Fruit fly (Drosophila melanogaster) whole organism, wandering third instar larva: ENCODE data around the gene QC.
A peak's percentile ranks its signal among the peaks of the same experiment; 100 is the strongest.

Source experiments
- Abd-B ChIP-seq: fragments of >200 bp; optimal IDR thresholded peaks from 2 replicates; lab custom pipeline; 2017; ENCODE audit warnings: missing biosample characterization, missing genetic modification characterization
- CG32264 ChIP-seq: fragments of 200-800 bp; sonication (Bioruptor generic); optimal IDR thresholded peaks from 2 replicates; lab custom pipeline; 2016; ENCODE audit warnings: missing biosample characterization, missing genetic modification characterization
- CG9705 ChIP-seq: fragments of 200-800 bp; sonication (Bioruptor generic); optimal IDR thresholded peaks from 2 replicates; lab custom pipeline; 2018; ENCODE audit warnings: missing biosample characterization, mild to moderate bottlenecking, missing genetic modification characterization
- CrebA ChIP-seq: fragments of 200-800 bp; sonication (Bioruptor generic); optimal IDR thresholded peaks from 2 replicates; lab custom pipeline; 2016; ENCODE audit warnings: missing biosample characterization, mild to moderate bottlenecking, missing genetic modification characterization, borderline replicate concordance
- Dif ChIP-seq: fragments of 200-275, 200-300 bp; sonication (Bioruptor generic); optimal IDR thresholded peaks from 2 replicates; lab custom pipeline; 2018; ENCODE audit warnings: missing biosample characterization, missing genetic modification characterization; ENCODE audit not compliant: partially characterized antibody
- HLH106 ChIP-seq: fragments of 200-800 bp; optimal IDR thresholded peaks from 3 replicates; lab custom pipeline; 2019; ENCODE audit warnings: missing biosample characterization, mild to moderate bottlenecking, missing genetic modification characterization, moderate library complexity
- Hnf4 ChIP-seq: fragments of 200-800 bp; sonication (Bioruptor generic); optimal IDR thresholded peaks from 2 replicates; lab custom pipeline; 2016; ENCODE audit warnings: missing biosample characterization, mild to moderate bottlenecking, missing genetic modification characterization
- Hr78 ChIP-seq: fragments of >200 bp; optimal IDR thresholded peaks from 2 replicates; lab custom pipeline; 2017; ENCODE audit warnings: missing biosample characterization, missing genetic modification characterization
- Hr83 ChIP-seq: fragments of 200-300 bp; sonication (Bioruptor generic); optimal IDR thresholded peaks from 2 replicates; lab custom pipeline; 2016; ENCODE audit warnings: missing biosample characterization, mild to moderate bottlenecking, missing genetic modification characterization, moderate library complexity; ENCODE audit not compliant: poor library complexity, severe bottlenecking
- Jra ChIP-seq: sonication (Bioruptor generic); optimal IDR thresholded peaks from 2 replicates; lab custom pipeline; 2016; ENCODE audit warnings: missing biosample characterization, missing genetic modification characterization
- Mio ChIP-seq: sonication (Bioruptor generic); optimal IDR thresholded peaks from 2 replicates; lab custom pipeline; 2016; ENCODE audit warnings: missing biosample characterization, missing genetic modification characterization
- Myc ChIP-seq: fragments of >200 bp; optimal IDR thresholded peaks from 2 replicates; lab custom pipeline; 2017
- N ChIP-seq: fragments of >200 bp; optimal IDR thresholded peaks from 2 replicates; lab custom pipeline; 2018; ENCODE audit warnings: missing biosample characterization, missing external identifiers, missing genetic modification characterization
- OdsH ChIP-seq: fragments of 200-800 bp; sonication (Bioruptor generic); optimal IDR thresholded peaks from 2 replicates; lab custom pipeline; 2016; ENCODE audit warnings: missing biosample characterization, mild to moderate bottlenecking, missing genetic modification characterization
- Sp1 ChIP-seq: fragments of 200-800 bp; sonication (Bioruptor generic); optimal IDR thresholded peaks from 3 replicates; lab custom pipeline; 2019; ENCODE audit warnings: missing biosample characterization, mild to moderate bottlenecking, missing genetic modification characterization, moderate library complexity
- Vsx2 ChIP-seq: fragments of 200-300, 225-300 bp; sonication (Bioruptor generic); optimal IDR thresholded peaks from 2 replicates; lab custom pipeline; 2018; ENCODE audit warnings: missing biosample characterization, missing genetic modification characterization; ENCODE audit not compliant: partially characterized antibody
- br ChIP-seq: fragments of 200-800 bp; sonication (Bioruptor generic); optimal IDR thresholded peaks from 2 replicates; lab custom pipeline; 2016; ENCODE audit warnings: missing biosample characterization, missing genetic modification characterization
- brk ChIP-seq: fragments of 200-800 bp; sonication (Bioruptor generic); optimal IDR thresholded peaks from 2 replicates; lab custom pipeline; 2016; ENCODE audit warnings: missing biosample characterization, mild to moderate bottlenecking, missing genetic modification characterization
- dl ChIP-seq, 2 experiments: fragments of 175-275, 200-275 bp in 1 of 2; fragments of 200-275 bp in 1 of 2; sonication (Bioruptor generic); optimal IDR thresholded peaks; lab custom pipeline; 2018; ENCODE audit warnings: mild to moderate bottlenecking in 2 of 2, missing biosample characterization in 2 of 2, missing genetic modification characterization in 2 of 2, moderate library complexity in 2 of 2; ENCODE audit not compliant: partially characterized antibody in 2 of 2, insufficient read depth in 1 of 2
- dmrt93B ChIP-seq: fragments of 200-800 bp; sonication (Bioruptor generic); optimal IDR thresholded peaks from 2 replicates; lab custom pipeline; 2018; ENCODE audit warnings: missing biosample characterization, mild to moderate bottlenecking, missing genetic modification characterization
- dsf ChIP-seq: sonication (Bioruptor generic); optimal IDR thresholded peaks from 2 replicates; lab custom pipeline; 2016; ENCODE audit warnings: missing biosample characterization, missing genetic modification characterization, borderline replicate concordance
- ey ChIP-seq: fragments of 200-800 bp; sonication (Bioruptor generic); optimal IDR thresholded peaks from 2 replicates; lab custom pipeline; 2016; ENCODE audit warnings: missing biosample characterization, missing genetic modification characterization
- foxo ChIP-seq, 2 experiments: fragments of 200-800 bp; sonication (Bioruptor generic); optimal IDR thresholded peaks; 2 replicates in 1 of 2; 3 replicates in 1 of 2; lab custom pipeline; 2016 to 2017; ENCODE audit warnings: missing biosample characterization in 2 of 2, missing genetic modification characterization in 2 of 2
- fru ChIP-seq: fragments of 200-800 bp; sonication (Bioruptor generic); optimal IDR thresholded peaks from 3 replicates; lab custom pipeline; 2016; ENCODE audit warnings: missing biosample characterization, mild to moderate bottlenecking, missing genetic modification characterization
- h ChIP-seq: fragments of 200-800 bp; sonication (Bioruptor generic); optimal IDR thresholded peaks from 3 replicates; lab custom pipeline; 2016; ENCODE audit warnings: missing biosample characterization, mild to moderate bottlenecking, missing genetic modification characterization
- jim ChIP-seq: fragments of 175-275, 200-325 bp; sonication (Bioruptor generic); optimal IDR thresholded peaks from 2 replicates; lab custom pipeline; 2016; ENCODE audit warnings: missing biosample characterization, mild to moderate bottlenecking, missing genetic modification characterization
- lola ChIP-seq: fragments of >200 bp; optimal IDR thresholded peaks from 2 replicates; lab custom pipeline; 2017; ENCODE audit warnings: missing biosample characterization, missing genetic modification characterization
- pan ChIP-seq: fragments of >200 bp; optimal IDR thresholded peaks from 2 replicates; lab custom pipeline; 2017
- psq ChIP-seq: fragments of 200-800 bp; sonication (Bioruptor generic); optimal IDR thresholded peaks from 3 replicates; lab custom pipeline; 2017; ENCODE audit warnings: missing biosample characterization, mild to moderate bottlenecking, missing genetic modification characterization, moderate library complexity
- rgr ChIP-seq: fragments of 200-800 bp; sonication (Bioruptor generic); optimal IDR thresholded peaks from 3 replicates; lab custom pipeline; 2016; ENCODE audit warnings: missing biosample characterization, mild to moderate bottlenecking, missing genetic modification characterization
- sage ChIP-seq: fragments of 200-800 bp; sonication (Bioruptor generic); optimal IDR thresholded peaks from 2 replicates; lab custom pipeline; 2016; ENCODE audit warnings: missing biosample characterization, mild to moderate bottlenecking, missing genetic modification characterization
- sv ChIP-seq: fragments of 200-800 bp; sonication (Bioruptor generic); optimal IDR thresholded peaks from 3 replicates; lab custom pipeline; 2016; ENCODE audit warnings: missing biosample characterization, missing genetic modification characterization
- tai ChIP-seq: sonication (Bioruptor generic); optimal IDR thresholded peaks from 2 replicates; lab custom pipeline; 2016; ENCODE audit warnings: missing biosample characterization, missing genetic modification characterization
- usp ChIP-seq: fragments of >200 bp; optimal IDR thresholded peaks from 2 replicates; lab custom pipeline; 2017; ENCODE audit warnings: missing biosample characterization, missing genetic modification characterization
- woc ChIP-seq: sonication (Bioruptor generic); optimal IDR thresholded peaks from 2 replicates; lab custom pipeline; 2016; ENCODE audit warnings: missing biosample characterization, mild to moderate bottlenecking, missing genetic modification characterization

QC gene

DNA sequence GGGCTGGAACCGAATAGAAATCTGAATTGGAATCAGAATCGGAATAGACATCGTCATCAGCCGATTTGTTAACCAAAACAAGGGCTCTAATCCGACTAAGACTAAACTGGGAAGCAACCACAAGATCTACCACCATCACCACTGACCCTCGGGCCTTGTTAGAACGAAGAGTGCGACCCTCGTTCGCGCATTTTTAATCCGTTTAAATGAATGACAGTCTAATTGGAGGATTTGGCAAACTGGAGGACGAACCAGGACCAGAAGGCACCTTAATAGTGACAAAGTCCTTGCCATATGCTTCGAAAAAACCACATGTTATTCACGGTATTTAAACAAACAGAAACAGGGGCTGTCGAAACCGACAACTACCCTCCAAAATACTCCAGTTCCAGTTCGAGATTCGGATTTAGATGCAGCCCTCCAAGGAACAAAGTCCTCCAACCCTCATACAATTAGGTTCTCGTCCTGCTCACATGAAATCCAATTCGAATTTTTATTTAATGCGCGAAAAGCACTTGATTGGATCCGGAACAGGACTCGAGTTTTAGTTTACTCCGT lies 23.4 kb downstream of the QC start:
- no peak for TF ChIP-seq brk

DNA sequence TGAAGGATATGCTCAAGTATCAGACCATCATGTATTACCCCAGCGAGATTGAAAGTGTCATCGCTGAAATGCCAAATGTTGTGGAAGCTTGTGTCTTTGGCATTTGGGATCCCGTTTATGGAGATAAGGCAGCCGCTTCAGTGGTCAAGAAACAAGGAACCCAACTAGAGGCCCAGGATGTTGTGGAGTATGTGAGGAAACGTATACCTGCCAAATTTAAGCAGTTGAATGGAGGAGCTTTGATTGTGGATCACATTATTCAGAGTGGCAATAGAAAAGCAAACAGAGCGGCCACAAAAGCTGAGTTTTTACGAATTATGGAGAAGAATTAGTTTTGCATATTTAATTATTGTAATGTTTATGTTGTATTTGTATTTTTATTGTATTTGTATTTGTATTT lies 29.2 kb downstream of the QC start, which contains the start of gene CG18586:
TSS of gene CG18586 (plus strand) at position 301 of the 400 bp plus-strand sequence.
- TF ChIP-seq Jra (GFP tag; lab: Kevin White, UChicago) = no peak
- TF ChIP-seq CrebA (GFP tag; lab: Kevin White, UChicago) = no peak
- no peak for TF ChIP-seq CG32264 (GFP tag; lab: Kevin White, UChicago)
- no peak for TF ChIP-seq rgr (GFP tag; lab: Kevin White, UChicago)
- no peak for TF ChIP-seq Abd-B (GFP tag; lab: Kevin White, UChicago)
- no peak for TF ChIP-seq lola (GFP tag; lab: Kevin White, UChicago)
- no peak for TF ChIP-seq Mio
- TF ChIP-seq dmrt93B (GFP tag; lab: Kevin White, UChicago) = no peak
- TF ChIP-seq br = no peak
- TF ChIP-seq foxo (GFP tag; optimal IDR thresholded peaks at IDR 0.05; lab: Kevin White, UChicago) = no peak
- TF ChIP-seq Dif (GFP tag; lab: Kevin White, UChicago) = no peak
- TF ChIP-seq h (GFP tag; lab: Kevin White, UChicago) = no peak
- no peak for TF ChIP-seq brk
- no peak for TF ChIP-seq jim (GFP tag; lab: Kevin White, UChicago)

DNA sequence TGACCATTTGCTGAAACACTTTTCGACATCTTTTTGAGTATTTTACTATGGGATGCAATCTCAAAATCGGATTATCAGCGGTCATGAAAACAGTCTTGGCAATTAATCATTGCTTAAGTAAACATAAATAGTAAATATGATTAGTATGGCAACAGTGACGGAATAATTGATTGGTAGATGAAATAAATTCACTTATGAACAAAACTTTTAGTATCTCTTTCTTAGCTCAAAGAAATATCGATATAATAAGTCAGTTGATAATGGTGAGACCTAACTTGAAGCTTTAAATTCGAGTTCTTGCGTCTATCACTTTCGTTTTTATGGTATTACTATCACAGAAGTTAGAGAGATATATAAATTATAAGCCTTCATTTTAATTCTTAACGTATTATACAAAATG lies 31.1 kb downstream of the QC start, which contains the start of gene CG5568:
TSS of gene CG5568 (plus strand) at position 301 of the 400 bp plus-strand sequence.
- TF ChIP-seq Mio = no peak

DNA sequence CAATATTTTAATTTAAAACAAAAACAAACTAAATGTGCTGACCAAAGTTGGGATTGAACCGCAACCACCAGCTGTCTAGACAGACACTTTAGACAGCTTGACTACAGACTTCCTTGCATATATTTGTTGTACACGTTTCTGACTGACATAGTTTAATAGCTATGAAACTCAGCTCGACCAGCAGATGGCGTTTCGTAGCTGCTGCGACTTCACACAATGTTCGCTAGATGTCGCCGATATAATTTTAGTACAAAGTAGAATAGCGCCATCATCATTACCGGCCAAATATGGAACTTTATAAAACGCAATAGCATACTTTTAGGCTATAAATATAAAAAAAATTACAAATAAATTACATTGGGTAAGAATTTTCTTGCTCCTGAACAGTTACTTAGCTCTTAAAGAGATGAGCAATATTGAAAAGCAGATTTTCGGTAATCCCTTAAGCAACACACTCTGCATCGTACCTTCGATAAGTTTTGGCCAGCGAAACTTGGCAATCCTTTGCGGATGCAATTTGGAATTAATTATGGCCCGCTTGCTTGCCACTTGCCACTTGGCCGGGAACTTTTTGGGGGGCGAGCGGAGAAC lies 32.5 kb downstream of the QC start:
- no peak for TF ChIP-seq tai (GFP tag; lab: Kevin White, UChicago)
- peak; percentile 47 for TF ChIP-seq fru (GFP tag; lab: Kevin White, UChicago)
- TF ChIP-seq CrebA (GFP tag; lab: Kevin White, UChicago) = no peak
- TF ChIP-seq usp (GFP tag; lab: Kevin White, UChicago) = no peak
- TF ChIP-seq ey = peak; percentile 29
- peak in 1 of 2 experiments; percentile 60 for TF ChIP-seq foxo (GFP tag; optimal IDR thresholded peaks at IDR 0.05; lab: Kevin White, UChicago)
- TF ChIP-seq Hr83 = peak; percentile 43
- no peak for TF ChIP-seq lola (GFP tag; lab: Kevin White, UChicago)
- peak; percentile 41 for TF ChIP-seq rgr (GFP tag; lab: Kevin White, UChicago)
- no peak for TF ChIP-seq HLH106 (tag; lab: Kevin White, UChicago)
- TF ChIP-seq Abd-B (GFP tag; lab: Kevin White, UChicago) = no peak
- peak; percentile 81 for TF ChIP-seq Myc (lab: Kevin White, UChicago)
- peak in 1 of 2 experiments; percentile 10 for TF ChIP-seq dl (GFP tag; optimal IDR thresholded peaks at IDR 0.05; lab: Kevin White, UChicago; ENCODE audit: insufficient read depth in 1 of 2, partially characterized antibody in 2 of 2)
- no peak for TF ChIP-seq Hr78 (GFP tag; lab: Kevin White, UChicago)
- no peak for TF ChIP-seq jim (GFP tag; lab: Kevin White, UChicago)
- no peak for TF ChIP-seq N (GFP tag; lab: Kevin White, UChicago)
- TF ChIP-seq Vsx2 (GFP tag; lab: Kevin White, UChicago) = peak; percentile 29
- TF ChIP-seq psq (GFP tag; lab: Kevin White, UChicago) = peak; percentile 42
- TF ChIP-seq OdsH (GFP tag; lab: Kevin White, UChicago) = peak; percentile 56
- TF ChIP-seq Jra (GFP tag; lab: Kevin White, UChicago) = no peak
- no peak for TF ChIP-seq woc (GFP tag; lab: Kevin White, UChicago)
- peak; percentile 45 for TF ChIP-seq Dif (GFP tag; lab: Kevin White, UChicago)
- peak; percentile 58 for TF ChIP-seq CG9705 (GFP tag; lab: Kevin White, UChicago)
- TF ChIP-seq sage (GFP tag; lab: Kevin White, UChicago) = no peak
- peak; percentile 53 for TF ChIP-seq dmrt93B (GFP tag; lab: Kevin White, UChicago)

DNA sequence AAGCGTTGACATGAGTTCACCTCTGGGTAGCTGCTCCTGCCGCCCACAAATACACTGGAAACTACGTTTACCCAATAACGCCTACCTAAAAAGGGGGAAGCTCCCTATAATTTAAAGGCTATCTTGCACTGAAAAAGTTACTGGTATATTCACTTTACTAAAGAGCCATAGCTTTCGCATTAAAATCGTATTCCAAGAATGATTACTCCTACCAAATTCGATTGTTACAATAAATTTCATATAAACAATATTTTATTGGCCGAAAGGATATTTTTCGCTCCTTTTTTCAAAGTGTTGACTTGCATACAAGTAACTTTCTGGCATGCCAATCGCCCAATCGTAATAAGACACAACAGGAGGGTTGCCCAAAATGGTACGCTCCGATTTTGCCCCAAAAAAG lies 35.3 kb downstream of the QC start:
- TF ChIP-seq fru (GFP tag; lab: Kevin White, UChicago) = peak; percentile 59
- TF ChIP-seq CG32264 (GFP tag; lab: Kevin White, UChicago) = peak; percentile 9
- TF ChIP-seq OdsH (GFP tag; lab: Kevin White, UChicago) = peak; percentile 43
- TF ChIP-seq usp (GFP tag; lab: Kevin White, UChicago) = no peak
- TF ChIP-seq tai (GFP tag; lab: Kevin White, UChicago) = no peak
- TF ChIP-seq sv (GFP tag; lab: Kevin White, UChicago) = no peak
- TF ChIP-seq Hr78 (GFP tag; lab: Kevin White, UChicago) = no peak
- no peak for TF ChIP-seq Vsx2 (GFP tag; lab: Kevin White, UChicago)
- no peak for TF ChIP-seq Myc (lab: Kevin White, UChicago)
- TF ChIP-seq HLH106 (tag; lab: Kevin White, UChicago) = peak; percentile 62
- peak; percentile 31 for TF ChIP-seq Hnf4 (GFP tag; lab: Kevin White, UChicago)
- peak; percentile 51 for TF ChIP-seq ey
- TF ChIP-seq brk = no peak
- TF ChIP-seq rgr (GFP tag; lab: Kevin White, UChicago) = peak; percentile 41
- no peak for TF ChIP-seq CrebA (GFP tag; lab: Kevin White, UChicago)
- TF ChIP-seq dmrt93B (GFP tag; lab: Kevin White, UChicago) = peak; percentile 46
- no peak for TF ChIP-seq dsf (GFP tag; lab: Kevin White, UChicago)
- peak; percentile 55 for TF ChIP-seq br
- TF ChIP-seq Abd-B (GFP tag; lab: Kevin White, UChicago) = no peak
- TF ChIP-seq jim (GFP tag; lab: Kevin White, UChicago) = no peak
- TF ChIP-seq h (GFP tag; lab: Kevin White, UChicago) = peak; percentile 70
- TF ChIP-seq dl (GFP tag; optimal IDR thresholded peaks at IDR 0.05; lab: Kevin White, UChicago; ENCODE audit: insufficient read depth in 1 of 2, partially characterized antibody in 2 of 2) = no peak
- no peak for TF ChIP-seq pan (lab: Kevin White, UChicago)
- TF ChIP-seq Sp1 (GFP tag; lab: Kevin White, UChicago) = peak; percentile 47
